Fruit fly (Drosophila melanogaster) Kc167 (cell line): Measurements from ENCODE around the gene Gr93c.

ENCODE experiments used
- insv ChIP-seq: fragments of >200 bp; optimal IDR thresholded peaks from 3 replicates; lab custom pipeline; 2018; ENCODE audit warnings: missing external identifiers
- ttk ChIP-seq: sonication (Bioruptor generic); optimal IDR thresholded peaks from 2 replicates; lab custom pipeline; 2017; ENCODE audit warnings: missing external identifiers

DNA sequence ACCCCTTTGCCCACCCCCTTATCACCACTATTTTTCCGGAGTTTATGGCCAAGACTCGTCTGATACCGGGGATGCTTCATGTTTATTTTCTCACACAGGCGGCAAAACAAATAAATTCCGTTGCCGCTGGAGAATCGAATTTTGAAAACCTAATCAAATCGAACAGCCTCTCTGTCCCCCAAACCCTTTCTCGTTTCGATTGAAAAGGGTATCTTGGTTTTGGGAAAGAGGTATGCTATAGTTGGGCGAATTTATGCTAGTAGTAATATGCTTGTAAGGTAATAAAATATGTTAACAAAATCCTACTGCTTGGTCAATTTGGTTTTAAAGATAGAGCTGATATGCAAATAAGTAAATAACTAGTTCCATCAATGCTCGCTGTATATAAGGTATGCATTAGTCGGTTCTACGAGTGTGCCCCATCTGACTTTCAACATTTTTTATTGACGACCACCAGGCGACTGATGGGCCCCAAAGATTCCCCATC lies 17.0 kb downstream of the Gr93c start:
- TF ChIP-seq ttk (lab: Kevin White, UChicago) = no peak
- no peak for TF ChIP-seq insv (lab: Kevin White, UChicago)
